Worm (Caenorhabditis elegans) whole organism, young adult: Measurements from ENCODE around the gene srsx-7.

Experiments used
- B0019.2 ChIP-seq: fragments of 200-800 bp; sonication (Bioruptor generic); conservative IDR thresholded peaks from 2 replicates; pipeline ENCODE4 v1.3.6; 2022; ENCODE audit warnings: missing genetic modification reagents, missing genetic modification characterization, missing compliant biosample characterization
- B0035.1 ChIP-seq: sonication (generic microtip); optimal IDR thresholded peaks from 2 replicates; lab custom pipeline; 2016; ENCODE audit warnings: missing genetic modification characterization, mild to moderate bottlenecking, missing compliant biosample characterization, missing genotype, missing genetic modification reagents
- aptf-2 ChIP-seq: fragments of 200-800 bp; sonication (Bioruptor generic); conservative IDR thresholded peaks from 2 replicates; pipeline ENCODE4 v1.3.6; 2022; ENCODE audit warnings: missing genetic modification reagents, missing genetic modification characterization, missing compliant biosample characterization
- ceh-79 ChIP-seq: sonication (generic microtip); optimal IDR thresholded peaks from 2 replicates; lab custom pipeline; 2017; ENCODE audit warnings: mild to moderate bottlenecking, missing genetic modification characterization, missing compliant biosample characterization
- ceh-91 ChIP-seq: fragments of 200-800 bp; sonication (Bioruptor generic); IDR thresholded peaks from 2 replicates; pipeline ENCODE4 v1.3.6; 2022; ENCODE audit warnings: missing genetic modification reagents, missing genetic modification characterization, missing compliant biosample characterization
- him-1 ChIP-seq: sonication (generic microtip); optimal IDR thresholded peaks from 2 replicates; lab custom pipeline; 2016; ENCODE audit warnings: missing genotype, missing genetic modification reagents, missing genetic modification characterization, missing compliant biosample characterization
- madf-10 ChIP-seq: sonication (generic microtip); optimal IDR thresholded peaks from 2 replicates; lab custom pipeline; 2016; ENCODE audit warnings: mild to moderate bottlenecking, missing genetic modification characterization, missing compliant biosample characterization
- mcd-1 ChIP-seq: fragments of 200-800 bp; sonication (Bioruptor generic); IDR thresholded peaks from 2 replicates; pipeline ENCODE4 v1.3.6; 2022; ENCODE audit warnings: missing genetic modification reagents, missing genetic modification characterization, missing compliant biosample characterization
- rcor-1 ChIP-seq: fragments of 200-800 bp; sonication (Bioruptor generic); IDR thresholded peaks from 2 replicates; pipeline ENCODE4 v1.3.6; 2022; ENCODE audit warnings: missing genetic modification reagents, missing genetic modification characterization, missing compliant biosample characterization
- snpc-4 ChIP-seq, 5 experiments: fragments of 150-350 bp in 1 of 5; sonication (generic microtip) in 4 of 5; optimal IDR thresholded peaks; 2 replicates each; lab custom pipeline; 2014 to 2018; ENCODE audit warnings: missing genetic modification characterization in 5 of 5, missing biosample characterization in 3 of 5, antibody characterized with exemption in 2 of 5, mild to moderate bottlenecking in 2 of 5, missing compliant biosample characterization in 2 of 5, missing genotype in 2 of 5, moderate library complexity in 2 of 5, missing genetic modification reagents in 1 of 5
- tbp1 ChIP-seq: fragments of 200-800 bp; sonication (Bioruptor generic); optimal IDR thresholded peaks from 2 replicates; lab custom pipeline; 2018; ENCODE audit warnings: mild to moderate bottlenecking, missing genetic modification characterization, missing compliant biosample characterization
- ztf-18 ChIP-seq: sonication (generic microtip); optimal IDR thresholded peaks from 2 replicates; lab custom pipeline; 2016; ENCODE audit warnings: missing genotype, mild to moderate bottlenecking, missing genetic modification characterization, missing compliant biosample characterization

ce11 chrV:7891230-7891629 lies 34.4 kb upstream of the srsx-7 start, which contains the start of gene F40A3.1:
- no peak for TF ChIP-seq aptf-2 (GFP tag; lab: Robert Waterston, UW)
- no peak for TF ChIP-seq mcd-1 (GFP tag; lab: Robert Waterston, UW)
- TF ChIP-seq ceh-91 (GFP tag; lab: Robert Waterston, UW), result no peak
- no peak for TF ChIP-seq ceh-79 (tag; lab: Kevin White, UChicago)
- no peak for TF ChIP-seq him-1 (tag; lab: Kevin White, UChicago)
- TF ChIP-seq B0019.2, result no peak
- no peak for TF ChIP-seq tbp1 (GFP tag; lab: Kevin White, UChicago)
- no peak for TF ChIP-seq ztf-18 (tag; lab: Kevin White, UChicago)
- TF ChIP-seq snpc-4 (GFP tag; optimal IDR thresholded peaks at IDR 0.05; lab: Kevin White, UChicago), result no peak
- no peak for TF ChIP-seq snpc-4 (tag; optimal IDR thresholded peaks at IDR 0.05; lab: Kevin White, UChicago)
- TF ChIP-seq rcor-1 (GFP tag; lab: Robert Waterston, UW), result no peak
- TF ChIP-seq B0035.1 (tag; lab: Kevin White, UChicago), result no peak
- no peak for TF ChIP-seq madf-10 (tag; lab: Kevin White, UChicago)
